Worm (Caenorhabditis elegans) whole organism, young adult: ENCODE data around the gene clec-134.
A peak's percentile ranks its signal among the peaks of the same experiment; 100 is the strongest.

Experiments
- B0035.1 ChIP-seq: sonication (generic microtip); optimal IDR thresholded peaks from 2 replicates; lab custom pipeline; 2016; ENCODE audit warnings: missing genetic modification characterization, mild to moderate bottlenecking, missing compliant biosample characterization, missing genotype, missing genetic modification reagents
- B0261.1 ChIP-seq: sonication (generic microtip); optimal IDR thresholded peaks from 2 replicates; lab custom pipeline; 2016; ENCODE audit warnings: mild to moderate bottlenecking, missing genetic modification characterization, moderate library complexity, missing compliant biosample characterization
- B0336.3 ChIP-seq: fragments of 200-800 bp; sonication (Bioruptor generic); IDR thresholded peaks from 2 replicates; pipeline ENCODE4 v1.3.6; 2022; ENCODE audit warnings: missing genetic modification characterization, missing compliant biosample characterization
- F39B2.1 ChIP-seq: fragments of 200-800 bp; sonication (Bioruptor generic); IDR thresholded peaks from 2 replicates; pipeline ENCODE4 v1.3.6; 2022; ENCODE audit warnings: missing genetic modification reagents, missing genetic modification characterization, missing compliant biosample characterization
- F49E8.2 ChIP-seq: sonication (generic microtip); optimal IDR thresholded peaks from 3 replicates; lab custom pipeline; 2017; ENCODE audit warnings: missing genetic modification characterization, mild to moderate bottlenecking, missing compliant biosample characterization, antibody characterized with exemption, moderate library complexity; ENCODE audit not compliant: insufficient read depth
- F55B11.4 ChIP-seq: sonication (generic microtip); optimal IDR thresholded peaks from 2 replicates; lab custom pipeline; 2016; ENCODE audit warnings: missing compliant biosample characterization, missing genetic modification characterization, borderline replicate concordance; ENCODE audit not compliant: insufficient read depth
- Y56A3A.18 ChIP-seq: fragments of 200-800 bp; sonication (Bioruptor generic); IDR thresholded peaks from 2 replicates; pipeline ENCODE4 v1.3.6; 2022; ENCODE audit warnings: missing genetic modification reagents, missing genetic modification characterization, missing compliant biosample characterization
- akir-1 ChIP-seq: fragments of 200-800 bp; sonication (Bioruptor generic); optimal IDR thresholded peaks from 2 replicates; lab custom pipeline; 2018; ENCODE audit warnings: mild to moderate bottlenecking, missing genetic modification characterization, moderate library complexity, missing compliant biosample characterization
- atf-7 ChIP-seq: sonication (generic microtip); optimal IDR thresholded peaks from 2 replicates; lab custom pipeline; 2017; ENCODE audit warnings: mild to moderate bottlenecking, missing genetic modification characterization, missing compliant biosample characterization
- attf-3 ChIP-seq: fragments of 200-800 bp; sonication (Bioruptor generic); conservative IDR thresholded peaks from 2 replicates; pipeline ENCODE4 v1.3.6; 2022; ENCODE audit warnings: missing genetic modification reagents, missing genetic modification characterization, missing compliant biosample characterization
- attf-5 ChIP-seq: fragments of 200-800 bp; sonication (Bioruptor generic); optimal IDR thresholded peaks from 2 replicates; lab custom pipeline; 2018; ENCODE audit warnings: mild to moderate bottlenecking, missing genetic modification characterization, missing compliant biosample characterization
- attf-6 ChIP-seq: fragments of 200-800 bp; sonication (Bioruptor generic); IDR thresholded peaks from 2 replicates; pipeline ENCODE4 v1.3.6; 2022; ENCODE audit warnings: missing genetic modification reagents, missing genetic modification characterization, missing compliant biosample characterization
- cebp-1 ChIP-seq, 2 experiments: fragments of 200-800 bp in 1 of 2; sonication (Bioruptor generic) in 1 of 2; sonication (generic microtip) in 1 of 2; IDR thresholded peaks in 1 of 2; optimal IDR thresholded peaks in 1 of 2; 2 replicates each; pipeline versions ENCODE4 v1.3.6 to Lab custom; 2017 to 2022; ENCODE audit warnings: missing compliant biosample characterization in 2 of 2, missing genetic modification characterization in 2 of 2, mild to moderate bottlenecking in 1 of 2, missing genetic modification reagents in 1 of 2, moderate library complexity in 1 of 2
- ceh-27 ChIP-seq: fragments of 200-800 bp; sonication (Bioruptor generic); optimal IDR thresholded peaks from 2 replicates; lab custom pipeline; 2018; ENCODE audit warnings: mild to moderate bottlenecking, missing genetic modification characterization, moderate library complexity, missing compliant biosample characterization
- chd-7 ChIP-seq: sonication (generic microtip); optimal IDR thresholded peaks from 2 replicates; lab custom pipeline; 2016; ENCODE audit warnings: mild to moderate bottlenecking, missing genetic modification characterization, moderate library complexity, missing compliant biosample characterization
- die-1 ChIP-seq: sonication (generic microtip); optimal IDR thresholded peaks from 2 replicates; lab custom pipeline; 2016; ENCODE audit warnings: missing genotype, mild to moderate bottlenecking, missing genetic modification characterization, missing compliant biosample characterization
- dpl-1 ChIP-seq: fragments of 150-350 bp; optimal IDR thresholded peaks from 2 replicates; lab custom pipeline; 2014; ENCODE audit warnings: missing biosample characterization, missing genetic modification reagents, missing genetic modification characterization
- efl-1 ChIP-seq: fragments of 150-350 bp; optimal IDR thresholded peaks from 2 replicates; lab custom pipeline; 2014; ENCODE audit warnings: missing biosample characterization, missing genetic modification reagents, missing genetic modification characterization
- egrh-3 ChIP-seq: fragments of 200-800 bp; sonication (Bioruptor generic); IDR thresholded peaks from 2 replicates; pipeline ENCODE4 v1.3.6; 2022; ENCODE audit warnings: missing genetic modification reagents, missing genetic modification characterization, missing compliant biosample characterization
- ekl-4 ChIP-seq: fragments of 200-800 bp; sonication (Bioruptor generic); IDR thresholded peaks from 2 replicates; pipeline ENCODE4 v1.3.6; 2022; ENCODE audit warnings: missing genetic modification reagents, missing genetic modification characterization, missing compliant biosample characterization
- hmg-1.2 ChIP-seq: fragments of 200-800 bp; sonication (Bioruptor generic); IDR thresholded peaks from 2 replicates; pipeline ENCODE4 v1.3.6; 2022; ENCODE audit warnings: missing genetic modification reagents, missing genetic modification characterization, missing compliant biosample characterization
- hrde-1 ChIP-seq: sonication (generic microtip); optimal IDR thresholded peaks from 2 replicates; lab custom pipeline; 2016; ENCODE audit warnings: missing genetic modification characterization, mild to moderate bottlenecking, missing compliant biosample characterization, moderate library complexity, missing genotype, missing genetic modification reagents, borderline replicate concordance
- hsf-1 ChIP-seq: fragments of 200-800 bp; sonication (Bioruptor generic); IDR thresholded peaks from 2 replicates; pipeline ENCODE4 v1.3.6; 2022; ENCODE audit warnings: missing genetic modification reagents, missing genetic modification characterization, missing compliant biosample characterization
- lag-1 ChIP-seq: fragments of 200-800 bp; sonication (Bioruptor generic); IDR thresholded peaks from 2 replicates; pipeline ENCODE4 v1.3.6; 2022; ENCODE audit warnings: missing genetic modification reagents, missing genetic modification characterization, missing compliant biosample characterization
- let-526 ChIP-seq: fragments of 200-800 bp; sonication (Bioruptor generic); IDR thresholded peaks from 2 replicates; pipeline ENCODE4 v1.3.6; 2022; ENCODE audit warnings: missing genetic modification reagents, missing genetic modification characterization, missing compliant biosample characterization
- let-607 ChIP-seq, 2 experiments: fragments of 200-800 bp in 1 of 2; sonication (Bioruptor generic) in 1 of 2; sonication (generic microtip) in 1 of 2; optimal IDR thresholded peaks; 2 replicates each; lab custom pipeline; 2016 to 2018; ENCODE audit warnings: mild to moderate bottlenecking in 2 of 2, missing compliant biosample characterization in 2 of 2, missing genetic modification characterization in 2 of 2, moderate library complexity in 2 of 2, missing genotype in 1 of 2
- lin-26 ChIP-seq: fragments of 200-800 bp; sonication (Bioruptor generic); IDR thresholded peaks from 2 replicates; pipeline ENCODE4 v1.3.6; 2022; ENCODE audit warnings: missing genetic modification reagents, missing genetic modification characterization, missing compliant biosample characterization
- lin-40 ChIP-seq: sonication (generic microtip); optimal IDR thresholded peaks from 2 replicates; lab custom pipeline; 2016; ENCODE audit warnings: missing genetic modification characterization, mild to moderate bottlenecking, missing compliant biosample characterization, missing genotype, missing genetic modification reagents
- lsl-1 ChIP-seq: fragments of 200-800 bp; sonication (Bioruptor generic); optimal IDR thresholded peaks from 2 replicates; lab custom pipeline; 2018; ENCODE audit warnings: mild to moderate bottlenecking, missing genetic modification characterization, moderate library complexity, missing compliant biosample characterization
- madf-6 ChIP-seq: fragments of 200-800 bp; sonication (Bioruptor generic); IDR thresholded peaks from 2 replicates; pipeline ENCODE4 v1.3.6; 2022; ENCODE audit warnings: missing genetic modification reagents, missing genetic modification characterization, missing compliant biosample characterization
- madf-8 ChIP-seq: fragments of 200-800 bp; sonication (Bioruptor generic); conservative IDR thresholded peaks from 2 replicates; pipeline ENCODE4 v1.3.6; 2022; ENCODE audit warnings: missing genetic modification reagents, missing genetic modification characterization, missing compliant biosample characterization
- mcd-1 ChIP-seq: fragments of 200-800 bp; sonication (Bioruptor generic); IDR thresholded peaks from 2 replicates; pipeline ENCODE4 v1.3.6; 2022; ENCODE audit warnings: missing genetic modification reagents, missing genetic modification characterization, missing compliant biosample characterization
- nhr-179 ChIP-seq: sonication (generic microtip); optimal IDR thresholded peaks from 2 replicates; lab custom pipeline; 2016; ENCODE audit warnings: mild to moderate bottlenecking, missing genetic modification characterization, missing compliant biosample characterization
- nhr-80 ChIP-seq: sonication (generic microtip); optimal IDR thresholded peaks from 2 replicates; lab custom pipeline; 2016; ENCODE audit warnings: missing genetic modification characterization, missing compliant biosample characterization
- rcor-1 ChIP-seq: fragments of 200-800 bp; sonication (Bioruptor generic); IDR thresholded peaks from 2 replicates; pipeline ENCODE4 v1.3.6; 2022; ENCODE audit warnings: missing genetic modification reagents, missing genetic modification characterization, missing compliant biosample characterization
- repo-1 ChIP-seq: sonication (generic microtip); optimal IDR thresholded peaks from 2 replicates; lab custom pipeline; 2017; ENCODE audit warnings: mild to moderate bottlenecking, missing genetic modification characterization, missing compliant biosample characterization
- rpc-1 ChIP-seq, 2 experiments: fragments of 150-350 bp in 1 of 2; sonication (generic microtip) in 1 of 2; optimal IDR thresholded peaks; 2 replicates each; lab custom pipeline; 2014 to 2018; ENCODE audit warnings: missing biosample characterization in 1 of 2, missing genetic modification characterization in 1 of 2, missing genetic modification reagents in 1 of 2, missing genotype in 1 of 2
- sdz-38 ChIP-seq: sonication (generic microtip); optimal IDR thresholded peaks from 2 replicates; lab custom pipeline; 2016; ENCODE audit warnings: missing genotype, missing genetic modification characterization, missing compliant biosample characterization
- snpc-3.4 ChIP-seq: sonication (generic microtip); optimal IDR thresholded peaks from 2 replicates; lab custom pipeline; 2017; ENCODE audit warnings: missing genetic modification characterization, mild to moderate bottlenecking, missing compliant biosample characterization, antibody characterized with exemption, moderate library complexity, missing genotype, missing genetic modification reagents
- tbp1 ChIP-seq: fragments of 200-800 bp; sonication (Bioruptor generic); optimal IDR thresholded peaks from 2 replicates; lab custom pipeline; 2018; ENCODE audit warnings: mild to moderate bottlenecking, missing genetic modification characterization, missing compliant biosample characterization
- zfh-2 ChIP-seq: fragments of 200-800 bp; sonication (Bioruptor generic); conservative IDR thresholded peaks from 2 replicates; pipeline ENCODE4 v1.3.6; 2022; ENCODE audit warnings: missing genetic modification reagents, missing genetic modification characterization, missing compliant biosample characterization
- ztf-25 ChIP-seq: fragments of 200-800 bp; sonication (Bioruptor generic); IDR thresholded peaks from 2 replicates; pipeline ENCODE4 v1.3.6; 2022; ENCODE audit warnings: missing genetic modification reagents, missing genetic modification characterization, missing compliant biosample characterization
- ztf-26 ChIP-seq: sonication (generic microtip); optimal IDR thresholded peaks from 2 replicates; lab custom pipeline; 2017; ENCODE audit warnings: missing genetic modification characterization, missing compliant biosample characterization
- ztf-6 ChIP-seq: fragments of 200-800 bp; sonication (Bioruptor generic); IDR thresholded peaks from 2 replicates; pipeline ENCODE4 v1.3.6; 2022; ENCODE audit warnings: missing genetic modification reagents, missing genetic modification characterization, missing compliant biosample characterization

The clec-134 gene

ce11 chrII:3547282-3547681 is 32.6 kb upstream of the clec-134 start:
- TF ChIP-seq ztf-26 (tag; lab: Kevin White, UChicago) (no peak), ztf-6 (GFP tag; lab: Robert Waterston, UW) (no peak), ztf-25 (GFP tag; lab: Robert Waterston, UW) (no peak), mcd-1 (GFP tag; lab: Robert Waterston, UW) (peak; percentile 54), snpc-3.4 (tag; lab: Kevin White, UChicago) (no peak), B0336.3 (GFP tag; lab: Robert Waterston, UW) (no peak), lsl-1 (GFP tag; lab: Kevin White, UChicago) (no peak), hsf-1 (no peak), B0035.1 (tag; lab: Kevin White, UChicago) (no peak), rpc-1 (optimal IDR thresholded peaks at IDR 0.05; lab: Kevin White, UChicago) (no peak), rpc-1 (tag; optimal IDR thresholded peaks at IDR 0.05; lab: Kevin White, UChicago) (no peak), egrh-3 (GFP tag; lab: Robert Waterston, UW) (0 out of 2 replicates have a peak, but pooled peaks have one; percentile 18), hrde-1 (tag; lab: Kevin White, UChicago) (no peak), sdz-38 (tag; lab: Kevin White, UChicago) (no peak), hmg-1.2 (GFP tag; lab: Robert Waterston, UW) (peak; percentile 74; the same call in 1 of the 2 replicates), attf-6 (GFP tag; lab: Robert Waterston, UW) (no peak), attf-5 (no peak), repo-1 (no peak), F55B11.4 (tag; lab: Kevin White, UChicago) (no peak), let-607 (tag; optimal IDR thresholded peaks at IDR 0.05; lab: Kevin White, UChicago) (no peak), ceh-27 (peak; percentile 37), chd-7 (tag; lab: Kevin White, UChicago) (no peak), attf-3 (GFP tag; lab: Robert Waterston, UW) (no peak), zfh-2 (GFP tag; lab: Robert Waterston, UW) (peak; percentile 84), atf-7 (no peak), dpl-1 (GFP tag; lab: Kevin White, UChicago) (no peak)

DNA sequence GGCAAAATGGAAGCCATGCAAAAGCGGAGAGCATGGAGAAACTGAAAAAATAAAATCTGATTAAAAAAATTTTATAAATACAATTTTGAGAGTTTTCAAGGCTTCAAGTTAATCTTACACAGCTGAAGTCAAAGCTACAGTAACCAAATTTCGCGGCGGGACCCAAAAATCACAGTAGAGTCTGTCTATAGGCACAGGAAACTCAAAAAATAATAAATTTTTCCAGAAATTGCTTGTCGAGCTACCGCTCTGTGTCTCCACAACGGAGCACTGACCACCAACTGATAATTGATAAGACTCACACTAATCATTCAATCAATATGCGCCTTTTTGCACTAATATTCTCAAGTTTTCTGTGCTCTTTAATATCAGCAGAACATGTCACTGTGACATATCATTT is 29.5 kb upstream of the clec-134 start, which contains the start of gene W10G11.19:
Gene W10G11.19 (plus strand): TSS at position 301 of the 400 bp plus-strand sequence.
- TF ChIP-seq nhr-179 (tag; lab: Kevin White, UChicago), result no peak
- no peak for TF ChIP-seq repo-1
- TF ChIP-seq Y56A3A.18, result no peak
- TF ChIP-seq let-526, result no peak
- TF ChIP-seq lin-26 (GFP tag; lab: Robert Waterston, UW), result no peak
- peak; percentile 59 for TF ChIP-seq nhr-80
- TF ChIP-seq akir-1, result no peak
- no peak for TF ChIP-seq B0336.3 (GFP tag; lab: Robert Waterston, UW)
- TF ChIP-seq, all 124 proteins: peak for 1

DNA sequence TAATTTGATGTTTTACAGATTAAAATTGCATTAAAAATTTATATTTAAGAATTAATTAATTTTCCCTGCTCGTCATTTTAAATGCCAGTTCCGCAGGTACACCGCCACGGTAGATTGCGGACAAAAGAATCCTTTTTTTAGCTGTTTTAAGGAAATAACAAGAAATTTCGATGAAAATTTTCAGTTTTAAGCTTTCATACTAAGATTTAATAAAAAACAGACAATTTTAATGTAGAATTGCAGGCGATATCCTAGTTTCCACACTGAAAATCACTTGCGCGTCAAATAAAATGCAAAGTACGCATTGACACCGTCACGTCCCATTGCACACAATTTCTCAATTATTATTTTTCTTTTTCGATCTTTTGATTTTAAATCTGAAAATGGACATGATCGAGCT is 26.4 kb upstream of the clec-134 start, which contains the start of gene dnc-3:
Gene dnc-3 (plus strand): TSS at position 272 of the 400 bp plus-strand sequence.
- TF ChIP-seq cebp-1 (GFP tag; IDR thresholded peaks at IDR 0.05; lab: Robert Waterston, UW), result 0 out of 2 replicates have a peak, but pooled peaks have one; percentile 20
- TF ChIP-seq cebp-1 (tag; optimal IDR thresholded peaks at IDR 0.05; lab: Kevin White, UChicago), result peak; percentile 79
- peak; percentile 20 for TF ChIP-seq B0261.1
- no peak for TF ChIP-seq zfh-2 (GFP tag; lab: Robert Waterston, UW)
- TF ChIP-seq efl-1 (GFP tag; lab: Kevin White, UChicago), result peak; percentile 24
- peak; percentile 73; the same call in 1 of the 2 replicates for TF ChIP-seq madf-6 (GFP tag; lab: Robert Waterston, UW)
- TF ChIP-seq die-1, result no peak
- no peak for TF ChIP-seq ekl-4 (GFP tag; lab: Robert Waterston, UW)
- TF ChIP-seq lin-40, result peak; percentile 78
- TF ChIP-seq tbp1 (GFP tag; lab: Kevin White, UChicago), result peak; percentile 20
- TF ChIP-seq F49E8.2 (tag; lab: Kevin White, UChicago), result no peak
- TF ChIP-seq lsl-1 (GFP tag; lab: Kevin White, UChicago), result peak; percentile 61
- no peak for TF ChIP-seq F39B2.1 (GFP tag; lab: Robert Waterston, UW)
- TF ChIP-seq madf-8, result peak; percentile 53
- TF ChIP-seq mcd-1 (GFP tag; lab: Robert Waterston, UW), result peak; percentile 61
- peak in 1 of 2 experiments; percentile 61 for TF ChIP-seq let-607 (tag; optimal IDR thresholded peaks at IDR 0.05; lab: Kevin White, UChicago)
- TF ChIP-seq rcor-1 (GFP tag; lab: Robert Waterston, UW), result no peak
- TF ChIP-seq hmg-1.2 (GFP tag; lab: Robert Waterston, UW), result peak; percentile 23; the same call in 1 of the 2 replicates
- TF ChIP-seq attf-5, result peak; percentile 45
- no peak for TF ChIP-seq lag-1 (GFP tag; lab: Robert Waterston, UW)
